Worm (Caenorhabditis elegans) whole organism, L3 larva: ENCODE data around the gene Y61B8A.6.
A peak's percentile ranks its signal among the peaks of the same experiment; 100 is the strongest.

Experiments
- aly-2 ChIP-seq: fragments of 150-350 bp; optimal IDR thresholded peaks from 2 replicates; lab custom pipeline; 2014; ENCODE audit warnings: missing biosample characterization, missing genetic modification characterization
- ceh-16 ChIP-seq: sonication (generic microtip); optimal IDR thresholded peaks from 2 replicates; lab custom pipeline; 2017; ENCODE audit warnings: missing biosample characterization, missing genetic modification characterization
- ceh-82 ChIP-seq: fragments of 150-350 bp; optimal IDR thresholded peaks from 2 replicates; lab custom pipeline; 2014; ENCODE audit warnings: missing biosample characterization, missing genetic modification characterization
- elt-2 ChIP-seq: sonication (generic microtip); optimal IDR thresholded peaks from 2 replicates; lab custom pipeline; 2016; ENCODE audit warnings: missing genetic modification reagents, mild to moderate bottlenecking, missing genetic modification characterization, missing compliant biosample characterization
- fkh-10 ChIP-seq: sonication (generic microtip); optimal IDR thresholded peaks from 2 replicates; lab custom pipeline; 2017; ENCODE audit warnings: missing biosample characterization, missing genetic modification reagents, missing genetic modification characterization
- hmg-11 ChIP-seq: sonication (generic microtip); optimal IDR thresholded peaks from 2 replicates; lab custom pipeline; 2016; ENCODE audit warnings: missing genetic modification characterization, missing compliant biosample characterization
- lin-39 ChIP-seq: fragments of 150-350 bp; optimal IDR thresholded peaks from 2 replicates; lab custom pipeline; 2018; ENCODE audit warnings: missing biosample characterization, missing genetic modification reagents, missing genetic modification characterization
- mdl-1 ChIP-seq: fragments of 150-350 bp; optimal IDR thresholded peaks from 2 replicates; lab custom pipeline; 2014; ENCODE audit warnings: missing biosample characterization, missing genetic modification characterization
- nhr-28 ChIP-seq: fragments of 150-350 bp; optimal IDR thresholded peaks from 2 replicates; lab custom pipeline; 2014; ENCODE audit warnings: missing biosample characterization, missing genetic modification characterization
- pqm-1 ChIP-seq: fragments of 150-350 bp; optimal IDR thresholded peaks from 2 replicates; lab custom pipeline; 2017; ENCODE audit warnings: missing biosample characterization, missing genetic modification characterization, inconsistent platforms

ce11 chrV:17240579-17241277, 11.0 kb upstream of the Y61B8A.6 start:
- TF ChIP-seq ceh-82 (tag; lab: Kevin White, UChicago) (no peak), ceh-16 (tag; lab: Kevin White, UChicago) (no peak), aly-2 (tag; lab: Kevin White, UChicago) (no peak), nhr-28 (tag; lab: Kevin White, UChicago) (no peak), hmg-11 (no peak), elt-2 (tag; lab: Kevin White, UChicago) (peak; percentile 70), mdl-1 (tag; lab: Kevin White, UChicago) (no peak), fkh-10 (no peak), lin-39 (tag; lab: Kevin White, UChicago) (no peak), pqm-1 (tag; lab: Kevin White, UChicago) (peak; percentile 22)
